Worm (Caenorhabditis elegans) whole organism, L4/young adult: ENCODE measurements around the gene F31A3.3.

Experiments
- dao-5 ChIP-seq: sonication (generic microtip); optimal IDR thresholded peaks from 2 replicates; lab custom pipeline; 2016; ENCODE audit warnings: missing genotype, missing genetic modification characterization, moderate library complexity, missing compliant biosample characterization
- him-1 ChIP-seq: sonication (generic microtip); optimal IDR thresholded peaks from 2 replicates; lab custom pipeline; 2016; ENCODE audit warnings: missing genotype, missing genetic modification reagents, missing genetic modification characterization, missing compliant biosample characterization

DNA sequence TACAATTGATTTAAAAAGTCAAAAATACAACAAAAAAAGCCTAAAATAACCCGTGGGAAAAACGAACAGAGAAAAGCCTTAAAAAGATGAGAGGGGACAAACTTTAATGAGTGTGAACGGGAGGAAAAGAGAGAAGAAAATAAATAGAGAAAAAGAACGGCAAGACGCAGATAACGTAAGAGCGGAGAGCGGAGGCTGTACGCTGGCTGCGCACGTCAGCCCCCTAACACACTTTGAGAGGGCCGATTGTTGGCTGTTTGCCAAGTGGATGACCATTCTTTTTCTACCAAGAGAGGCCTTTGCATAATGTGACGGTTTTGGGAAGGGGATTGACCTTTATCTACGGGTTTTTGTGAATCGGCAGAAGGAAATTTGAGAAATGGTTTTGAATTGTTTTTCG lies 28.3 kb upstream of the F31A3.3 start:
- TF ChIP-seq dao-5 (tag; lab: Kevin White, UChicago) (no peak), him-1 (tag; lab: Kevin White, UChicago) (no peak)
